Fruit fly (Drosophila melanogaster): Measurements from ENCODE around the gene ind.

dm6 chr3L:15034061-15034713, 9.5 kb downstream of the ind start:
- TF ChIP-seq Myc (optimal IDR thresholded peaks at IDR 0.05) (no peak), psq (optimal IDR thresholded peaks at IDR 0.05) (no peak), ttk (optimal IDR thresholded peaks at IDR 0.05) (no peak), Sin3A (optimal IDR thresholded peaks at IDR 0.05) (no peak), h (optimal IDR thresholded peaks at IDR 0.05) (no peak), insv (optimal IDR thresholded peaks at IDR 0.05) (no peak)
